Worm (Caenorhabditis elegans) whole organism, late embryonic: ENCODE measurements around the gene prx-19.
A peak's percentile ranks its signal among the peaks of the same experiment; 100 is the strongest.

Experiments
- ceh-2 ChIP-seq: sonication (generic microtip); optimal IDR thresholded peaks from 2 replicates; lab custom pipeline; 2016; ENCODE audit warnings: missing genotype, missing genetic modification characterization, missing compliant biosample characterization
- ceh-31 ChIP-seq: sonication (generic microtip); optimal IDR thresholded peaks from 2 replicates; lab custom pipeline; 2016; ENCODE audit warnings: missing genetic modification characterization, missing compliant biosample characterization
- hlh-30 ChIP-seq: sonication (generic microtip); optimal IDR thresholded peaks from 2 replicates; lab custom pipeline; 2017; ENCODE audit warnings: antibody characterized with exemption, missing genetic modification characterization, missing compliant biosample characterization; ENCODE audit not compliant: insufficient read depth
- nhr-11 ChIP-seq: fragments of 150-350 bp; optimal IDR thresholded peaks from 2 replicates; lab custom pipeline; 2014; ENCODE audit warnings: missing biosample characterization, missing genetic modification characterization
- nhr-232 ChIP-seq: sonication (generic microtip); optimal IDR thresholded peaks from 2 replicates; lab custom pipeline; 2016; ENCODE audit warnings: missing genetic modification characterization, missing compliant biosample characterization
- sox-4 ChIP-seq: sonication (generic microtip); optimal IDR thresholded peaks from 2 replicates; lab custom pipeline; 2017; ENCODE audit warnings: mild to moderate bottlenecking, missing genetic modification characterization, inconsistent platforms, missing compliant biosample characterization
- unc-86 ChIP-seq: sonication (generic microtip); optimal IDR thresholded peaks from 2 replicates; lab custom pipeline; 2016; ENCODE audit warnings: missing genetic modification characterization, missing compliant biosample characterization

DNA sequence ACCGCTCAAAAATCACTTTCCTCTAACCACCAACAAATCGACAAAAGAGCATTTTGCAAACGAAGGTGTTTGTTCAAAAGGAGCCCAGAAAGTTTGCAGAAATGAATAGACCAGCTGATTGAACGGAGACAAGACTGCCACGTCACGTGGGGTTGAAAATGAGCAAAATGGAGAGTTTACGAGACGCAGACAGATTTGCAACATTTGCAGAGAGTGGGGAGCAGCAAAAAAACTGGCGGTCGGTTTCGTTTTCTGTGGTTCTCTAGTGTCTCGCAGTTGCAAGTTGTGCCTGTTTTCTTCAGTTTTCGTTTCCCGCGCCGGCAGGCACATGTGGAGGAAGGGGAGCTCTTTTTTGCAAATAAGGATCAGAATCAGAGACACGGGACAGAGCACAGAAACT is 23.7 kb downstream of the prx-19 start:
- TF ChIP-seq unc-86 (tag; lab: Kevin White, UChicago), result no peak
- peak; percentile 58 for TF ChIP-seq hlh-30 (tag; lab: Kevin White, UChicago)
- no peak for TF ChIP-seq nhr-232 (tag; lab: Kevin White, UChicago)
- no peak for TF ChIP-seq ceh-31 (tag; lab: Kevin White, UChicago)
- TF ChIP-seq nhr-11 (tag; lab: Kevin White, UChicago), result no peak
- no peak for TF ChIP-seq ceh-2
- no peak for TF ChIP-seq sox-4 (tag; lab: Kevin White, UChicago)
